Fruit fly (Drosophila melanogaster) whole organism, prepupa: ENCODE measurements around the gene CG11085.

Experiments used
- Blimp-1 ChIP-seq: fragments of 200-800 bp; sonication (Bioruptor generic); optimal IDR thresholded peaks from 3 replicates; lab custom pipeline; 2017; ENCODE audit warnings: missing biosample characterization, missing genetic modification characterization, mild to moderate bottlenecking, moderate library complexity, missing genetic modification reagents
- CG10631 ChIP-seq: fragments of 200-800 bp; sonication (Bioruptor generic); optimal IDR thresholded peaks from 2 replicates; lab custom pipeline; 2016; ENCODE audit warnings: missing biosample characterization, missing genetic modification characterization
- CG10669 ChIP-seq: fragments of 200-800 bp; sonication (Bioruptor generic); optimal IDR thresholded peaks from 3 replicates; lab custom pipeline; 2018; ENCODE audit warnings: missing biosample characterization, mild to moderate bottlenecking, missing genetic modification characterization, moderate library complexity
- CG11294 ChIP-seq: fragments of 200-800 bp; sonication (Bioruptor generic); IDR thresholded peaks from 2 replicates; pipeline ENCODE4 v1.3.6; 2022; ENCODE audit warnings: missing biosample characterization, missing genetic modification characterization
- CG11902 ChIP-seq: fragments of 200-800 bp; sonication (Bioruptor generic); optimal IDR thresholded peaks from 3 replicates; lab custom pipeline; 2016; ENCODE audit warnings: missing biosample characterization, missing genetic modification characterization
- CG15336 ChIP-seq: fragments of 200-800 bp; sonication (Bioruptor generic); IDR thresholded peaks from 2 replicates; pipeline ENCODE4 v1.3.6; 2022; ENCODE audit warnings: missing biosample characterization, missing genetic modification characterization
- CG1621 ChIP-seq: fragments of 200-800 bp; sonication (Bioruptor generic); optimal IDR thresholded peaks from 3 replicates; lab custom pipeline; 2018; ENCODE audit warnings: missing biosample characterization, mild to moderate bottlenecking, missing genetic modification characterization
- CG31627 ChIP-seq: fragments of 200-800 bp; sonication (Bioruptor generic); optimal IDR thresholded peaks from 3 replicates; lab custom pipeline; 2016; ENCODE audit warnings: missing biosample characterization, missing genetic modification characterization
- CG32006 ChIP-seq: fragments of 200-800 bp; sonication (Bioruptor generic); optimal IDR thresholded peaks from 3 replicates; lab custom pipeline; 2017; ENCODE audit warnings: missing biosample characterization, mild to moderate bottlenecking, missing genetic modification characterization
- CG34406 ChIP-seq: fragments of 200-800 bp; sonication (Bioruptor generic); optimal IDR thresholded peaks from 3 replicates; lab custom pipeline; 2016; ENCODE audit warnings: missing biosample characterization, missing genetic modification characterization
- CG3919 ChIP-seq: fragments of 200-800 bp; sonication (Bioruptor generic); optimal IDR thresholded peaks from 3 replicates; lab custom pipeline; 2016; ENCODE audit warnings: missing biosample characterization, missing genetic modification characterization
- CG6163 ChIP-seq: fragments of 200-800 bp; sonication (Bioruptor generic); IDR thresholded peaks from 3 replicates; pipeline ENCODE4 v1.3.6; 2022; ENCODE audit warnings: missing biosample characterization, missing genetic modification characterization
- CG6276 ChIP-seq: fragments of 200-800 bp; sonication (Bioruptor generic); optimal IDR thresholded peaks from 2 replicates; lab custom pipeline; 2017; ENCODE audit warnings: missing biosample characterization, mild to moderate bottlenecking, missing genetic modification characterization
- CG6792 ChIP-seq: fragments of 200-800 bp; sonication (Bioruptor generic); optimal IDR thresholded peaks from 3 replicates; lab custom pipeline; 2016; ENCODE audit warnings: missing biosample characterization, missing genetic modification characterization
- CG6808 ChIP-seq: fragments of 200-800 bp; sonication (Bioruptor generic); optimal IDR thresholded peaks from 3 replicates; lab custom pipeline; 2017; ENCODE audit warnings: missing biosample characterization, missing genetic modification characterization, mild to moderate bottlenecking, moderate library complexity, missing genetic modification reagents
- CG6854 ChIP-seq: fragments of 200-800 bp; sonication (Bioruptor generic); optimal IDR thresholded peaks from 2 replicates; lab custom pipeline; 2017; ENCODE audit warnings: missing biosample characterization, mild to moderate bottlenecking, missing genetic modification characterization
- CG7368 ChIP-seq: fragments of 200-800 bp; sonication (Bioruptor generic); optimal IDR thresholded peaks from 3 replicates; lab custom pipeline; 2016; ENCODE audit warnings: missing biosample characterization, missing genetic modification characterization
- CG8119 ChIP-seq: fragments of 200-800 bp; sonication (Bioruptor generic); IDR thresholded peaks from 3 replicates; pipeline ENCODE4 v1.3.6; 2022; ENCODE audit warnings: missing biosample characterization, missing genetic modification characterization
- Eip78C ChIP-seq: fragments of 200-800 bp; sonication (Bioruptor generic); peaks from one replicate; lab custom pipeline; 2016; ENCODE audit warnings: missing biosample characterization, missing genetic modification characterization
- Ets96B ChIP-seq: fragments of 200-800 bp; optimal IDR thresholded peaks from 2 replicates; lab custom pipeline; 2019; ENCODE audit warnings: missing biosample characterization, mild to moderate bottlenecking, missing genetic modification characterization, moderate library complexity
- Gug ChIP-seq: fragments of 200-800 bp; sonication (Bioruptor generic); IDR thresholded peaks from 2 replicates; pipeline ENCODE4 v1.3.6; 2022; ENCODE audit warnings: missing biosample characterization, missing genetic modification characterization
- Hr38 ChIP-seq: sonication (Bioruptor generic); optimal IDR thresholded peaks from 2 replicates; lab custom pipeline; 2016; ENCODE audit warnings: missing biosample characterization, missing genetic modification characterization
- Hr39 ChIP-seq: fragments of 200-800 bp; sonication (Bioruptor generic); optimal IDR thresholded peaks from 2 replicates; lab custom pipeline; 2016; ENCODE audit warnings: missing biosample characterization, missing genetic modification characterization
- Hr4 ChIP-seq: fragments of 200-800 bp; sonication (Bioruptor generic); optimal IDR thresholded peaks from 3 replicates; lab custom pipeline; 2016; ENCODE audit warnings: missing biosample characterization, missing genetic modification characterization
- Met ChIP-seq: fragments of 200-800 bp; sonication (Bioruptor generic); optimal IDR thresholded peaks from 3 replicates; lab custom pipeline; 2016; ENCODE audit warnings: missing biosample characterization, missing genetic modification characterization
- OdsH ChIP-seq: fragments of 200-800 bp; sonication (Bioruptor generic); optimal IDR thresholded peaks from 3 replicates; lab custom pipeline; 2016; ENCODE audit warnings: missing biosample characterization, missing genetic modification characterization
- Sox15 ChIP-seq: fragments of 200-800 bp; sonication (Bioruptor generic); optimal IDR thresholded peaks from 3 replicates; lab custom pipeline; 2016; ENCODE audit warnings: missing biosample characterization, missing genetic modification characterization
- achi ChIP-seq: fragments of 200-800 bp; sonication (Bioruptor generic); optimal IDR thresholded peaks from 3 replicates; lab custom pipeline; 2016; ENCODE audit warnings: missing biosample characterization, missing genetic modification characterization
- acj6 ChIP-seq: fragments of 200-800 bp; sonication (Bioruptor generic); optimal IDR thresholded peaks from 3 replicates; lab custom pipeline; 2016; ENCODE audit warnings: missing biosample characterization, missing genetic modification characterization
- eg ChIP-seq: fragments of 200-800 bp; sonication (Bioruptor generic); IDR thresholded peaks from 3 replicates; pipeline ENCODE4 v1.3.6; 2022; ENCODE audit warnings: missing biosample characterization, missing genetic modification characterization
- esn ChIP-seq: fragments of 200-800 bp; sonication (Bioruptor generic); optimal IDR thresholded peaks from 2 replicates; lab custom pipeline; 2016; ENCODE audit warnings: missing biosample characterization, mild to moderate bottlenecking, missing genetic modification characterization, moderate library complexity
- lz ChIP-seq: fragments of 200-800 bp; sonication (Bioruptor generic); optimal IDR thresholded peaks from 3 replicates; lab custom pipeline; 2016; ENCODE audit warnings: missing biosample characterization, missing genetic modification characterization
- pdm3 ChIP-seq: fragments of 200-800 bp; sonication (Bioruptor generic); optimal IDR thresholded peaks from 3 replicates; lab custom pipeline; 2016; ENCODE audit warnings: missing biosample characterization, missing genetic modification characterization
- salr ChIP-seq, 2 experiments: fragments of 200-800 bp; sonication (Bioruptor generic); optimal IDR thresholded peaks; 3 replicates each; lab custom pipeline; 2016 to 2018; ENCODE audit warnings: missing biosample characterization in 2 of 2, missing genetic modification characterization in 2 of 2, mild to moderate bottlenecking in 1 of 2
- ss ChIP-seq, 2 experiments: fragments of 200-800 bp; sonication (Bioruptor generic); optimal IDR thresholded peaks; 2 replicates in 1 of 2; 3 replicates in 1 of 2; lab custom pipeline; 2017 to 2018; ENCODE audit warnings: mild to moderate bottlenecking in 2 of 2, missing biosample characterization in 2 of 2, missing genetic modification characterization in 2 of 2, moderate library complexity in 1 of 2
- svp ChIP-seq: fragments of 200-800 bp; sonication (Bioruptor generic); peaks from one replicate; lab custom pipeline; 2016; ENCODE audit warnings: missing biosample characterization, missing genetic modification characterization
- vri ChIP-seq: fragments of 200-800 bp; sonication (Bioruptor generic); optimal IDR thresholded peaks from 3 replicates; lab custom pipeline; 2016; ENCODE audit warnings: missing biosample characterization, mild to moderate bottlenecking, missing genetic modification characterization

The CG11085 gene

DNA sequence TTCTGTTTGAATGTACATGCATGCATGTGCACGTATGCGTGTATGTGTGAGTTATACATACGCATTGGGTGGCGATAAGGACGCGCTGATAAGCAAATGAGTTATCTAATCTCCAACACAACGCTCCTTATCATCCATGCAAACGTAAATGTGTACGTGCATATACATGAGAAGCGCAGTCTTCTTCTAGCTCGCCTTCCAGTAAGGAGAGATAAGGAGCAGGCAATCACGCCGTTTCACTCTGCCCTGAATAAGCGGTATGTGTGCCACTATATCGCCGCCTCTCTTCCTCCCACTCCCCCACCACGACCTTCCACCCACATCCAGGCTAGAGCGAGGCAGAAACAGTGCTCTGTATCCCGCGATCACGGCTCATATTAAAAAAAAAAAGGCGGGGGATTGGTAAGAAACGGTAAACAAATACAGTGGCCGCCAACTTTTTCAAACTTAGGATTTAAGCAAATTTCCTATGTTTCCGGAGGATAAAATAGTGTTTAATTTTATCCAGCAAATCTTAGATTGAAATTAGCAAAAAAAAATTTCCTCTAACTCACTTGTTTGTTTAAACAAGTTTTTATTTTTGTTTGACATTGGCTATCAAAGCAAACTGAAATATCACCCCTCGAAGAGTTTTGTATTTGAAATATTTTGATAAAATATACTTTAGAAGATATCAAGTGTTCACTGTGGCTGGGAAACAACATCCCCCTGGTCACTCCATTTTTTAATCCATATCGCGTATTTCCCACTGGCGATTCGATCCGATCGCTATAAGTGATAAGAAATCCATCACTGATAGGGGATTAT lies 35.4 kb upstream of the CG11085 start:
- TF ChIP-seq vri (peak; percentile 60), ss (GFP tag; optimal IDR thresholded peaks at IDR 0.05; lab: Kevin White, UChicago) (no peak), CG6163 (GFP tag; lab: Robert Waterston, UW) (0 out of 3 replicates have a peak, but pooled peaks have one; percentile 28), CG6276 (GFP tag; lab: Kevin White, UChicago) (peak; percentile 26), CG6854 (no peak), CG31627 (GFP tag; lab: Kevin White, UChicago) (peak; percentile 0), CG11902 (GFP tag; lab: Kevin White, UChicago) (peak; percentile 14), svp (peak; percentile 98), CG1621 (tag; lab: Kevin White, UChicago) (no peak), CG3919 (GFP tag; lab: Kevin White, UChicago) (no peak), pdm3 (GFP tag; lab: Kevin White, UChicago) (peak; percentile 22), salr (GFP tag; optimal IDR thresholded peaks at IDR 0.05; lab: Kevin White, UChicago) (no peak), CG8119 (no peak; the same call in 2 of the 3 replicates), esn (GFP tag; lab: Kevin White, UChicago) (peak; percentile 2), CG10669 (GFP tag; lab: Kevin White, UChicago) (peak; percentile 30), CG34406 (GFP tag; lab: Kevin White, UChicago) (peak; percentile 16), CG15336 (0 out of 2 replicates have a peak, but pooled peaks have one; percentile 33), Met (GFP tag; lab: Kevin White, UChicago) (peak; percentile 4), achi (peak; percentile 33), Hr39 (GFP tag; lab: Kevin White, UChicago) (peak; percentile 35), lz (no peak), Blimp-1 (no peak), CG32006 (GFP tag; lab: Kevin White, UChicago) (peak; percentile 51), Gug (GFP tag; lab: Robert Waterston, UW) (no peak), Eip78C (peak; percentile 79), acj6 (GFP tag; lab: Kevin White, UChicago) (no peak), CG6792 (GFP tag; lab: Kevin White, UChicago) (no peak), CG10631 (GFP tag; lab: Kevin White, UChicago) (peak; percentile 30), OdsH (peak; percentile 19), Hr4 (GFP tag; lab: Kevin White, UChicago) (peak; percentile 19), Hr38 (GFP tag; lab: Kevin White, UChicago) (no peak), Sox15 (GFP tag; lab: Kevin White, UChicago) (no peak)

DNA sequence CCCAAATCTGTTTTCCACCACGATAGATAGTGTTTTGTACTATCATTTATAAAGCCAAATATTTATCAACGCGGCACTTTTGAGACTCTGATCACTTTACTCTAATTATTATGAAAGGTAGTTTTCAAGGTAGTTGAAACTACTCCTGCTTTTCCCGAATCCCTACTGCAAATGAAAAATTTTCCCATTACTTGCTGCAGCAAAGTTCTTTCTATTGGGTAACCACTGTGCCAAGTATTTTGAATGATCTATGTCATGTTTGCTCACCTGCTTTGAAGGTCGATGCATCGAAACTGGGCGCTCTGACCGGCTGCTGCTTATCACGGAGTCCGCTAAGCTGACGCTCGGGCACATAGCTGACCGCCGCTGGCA lies 34.8 kb upstream of the CG11085 start:
- TF ChIP-seq Ets96B (tag; lab: Kevin White, UChicago) (no peak), achi (no peak), CG6854 (no peak), pdm3 (GFP tag; lab: Kevin White, UChicago) (no peak), eg (GFP tag; lab: Robert Waterston, UW) (no peak), CG7368 (GFP tag; lab: Kevin White, UChicago) (no peak), Hr38 (GFP tag; lab: Kevin White, UChicago) (no peak), Hr4 (GFP tag; lab: Kevin White, UChicago) (no peak), OdsH (no peak), svp (no peak), CG31627 (GFP tag; lab: Kevin White, UChicago) (no peak)
- TF ChIP-seq, all 60 proteins: peak for 0

DNA sequence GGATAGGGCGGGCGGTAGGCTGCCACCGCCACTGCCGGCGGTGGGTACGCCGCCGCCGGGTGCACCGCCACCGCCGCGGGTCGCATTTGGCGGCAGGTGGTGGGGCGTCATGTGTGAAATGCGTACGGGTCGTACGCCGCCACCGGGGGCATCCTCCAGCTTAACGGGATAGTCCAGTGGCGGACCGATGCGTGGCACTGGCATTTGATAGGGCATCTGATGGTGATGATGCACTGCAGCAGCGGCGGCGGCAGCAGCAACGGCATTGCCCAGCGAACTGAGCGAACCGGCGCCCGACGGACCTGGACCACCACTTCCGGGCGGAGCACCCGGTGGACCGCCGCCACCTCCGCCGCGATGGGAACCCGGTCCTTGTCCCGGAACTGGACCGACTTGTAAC lies 34.2 kb upstream of the CG11085 start:
- no peak for TF ChIP-seq lz
- no peak for TF ChIP-seq CG11294 (GFP tag; lab: Robert Waterston, UW)
- TF ChIP-seq acj6 (GFP tag; lab: Kevin White, UChicago), result no peak
- no peak for TF ChIP-seq vri
- no peak for TF ChIP-seq CG6808
